Fruit fly (Drosophila melanogaster) S2 (cell line): ENCODE results near the gene He.

Experiments used
- CG8478 ChIP-seq: fragments of >200 bp; optimal IDR thresholded peaks from 2 replicates; lab custom pipeline; 2018
- CTCF ChIP-seq, 2 experiments: fragments of >200 bp; optimal IDR thresholded peaks; 2 replicates each; lab custom pipeline; 2018

- TF ChIP-seq CTCF (optimal IDR thresholded peaks at IDR 0.05; lab: Kevin White, UChicago) (no peak), CG8478 (lab: Kevin White, UChicago) (no peak)
Observed at dm6 chr2L:13969876-13970275, 2.9 kb downstream of the He start, which contains the start of the genes NimB4 and NimB5.
